Worm (Caenorhabditis elegans) whole organism, L1 larva: Measurements from ENCODE around the gene F15E6.5.

Source experiments
- Y116A8C.19 ChIP-seq: sonication (generic microtip); optimal IDR thresholded peaks from 2 replicates; lab custom pipeline; 2016; ENCODE audit warnings: missing compliant biosample characterization, missing genetic modification characterization, borderline replicate concordance
- alr-1 ChIP-seq: fragments of 200-800 bp; sonication (Bioruptor generic); optimal IDR thresholded peaks from 2 replicates; lab custom pipeline; 2018; ENCODE audit warnings: borderline replicate concordance, mild to moderate bottlenecking, missing genetic modification characterization, missing compliant biosample characterization
- ceh-63 ChIP-seq: fragments of 200-800 bp; sonication (Bioruptor generic); optimal IDR thresholded peaks from 2 replicates; lab custom pipeline; 2018; ENCODE audit warnings: mild to moderate bottlenecking, missing genetic modification characterization, missing compliant biosample characterization
- ceh-88 ChIP-seq: fragments of 200-800 bp; sonication (Bioruptor generic); IDR thresholded peaks from 2 replicates; pipeline ENCODE4 v1.3.6; 2022; ENCODE audit warnings: missing genetic modification characterization, missing compliant biosample characterization
- ceh-90 ChIP-seq: sonication (generic microtip); optimal IDR thresholded peaks from 2 replicates; lab custom pipeline; 2016; ENCODE audit warnings: missing genetic modification characterization, missing compliant biosample characterization
- dpl-1 ChIP-seq, 3 experiments: fragments of 150-350 bp in 2 of 3; sonication (generic microtip) in 1 of 3; optimal IDR thresholded peaks; 2 replicates each; lab custom pipeline; 2014 to 2017; ENCODE audit warnings: missing biosample characterization in 3 of 3, missing genetic modification characterization in 3 of 3, missing genetic modification reagents in 3 of 3
- efl-1 ChIP-seq, 4 experiments: fragments of 150-350 bp; optimal IDR thresholded peaks in 3 of 4; peaks in 1 of 4; 1 replicate in 1 of 4; 2 replicates in 3 of 4; lab custom pipeline; 2014; ENCODE audit warnings: missing biosample characterization in 2 of 4, missing genetic modification characterization in 2 of 4, missing genetic modification reagents in 2 of 4
- egl-27 ChIP-seq, 2 experiments: fragments of 150-350 bp in 1 of 2; sonication (generic microtip); optimal IDR thresholded peaks; 3 replicates each; lab custom pipeline; 2017 to 2018; ENCODE audit warnings: missing biosample characterization in 2 of 2, missing genetic modification characterization in 2 of 2, missing genetic modification reagents in 2 of 2
- elt-2 ChIP-seq: sonication (generic microtip); optimal IDR thresholded peaks from 2 replicates; lab custom pipeline; 2016; ENCODE audit warnings: missing genetic modification characterization, mild to moderate bottlenecking, inconsistent platforms, missing compliant biosample characterization, missing genetic modification reagents
- fkh-4 ChIP-seq: sonication (generic microtip); optimal IDR thresholded peaks from 2 replicates; lab custom pipeline; 2016; ENCODE audit warnings: missing compliant biosample characterization, missing genetic modification characterization, borderline replicate concordance
- fkh-8 ChIP-seq: sonication (generic microtip); optimal IDR thresholded peaks from 2 replicates; lab custom pipeline; 2016; ENCODE audit warnings: mild to moderate bottlenecking, missing genetic modification characterization, missing compliant biosample characterization
- hlh-17 ChIP-seq: fragments of 200-800 bp; sonication (Bioruptor generic); optimal IDR thresholded peaks from 2 replicates; lab custom pipeline; 2018; ENCODE audit warnings: missing genetic modification characterization, mild to moderate bottlenecking, missing compliant biosample characterization, moderate library complexity, borderline replicate concordance
- hlh-4 ChIP-seq: sonication (generic microtip); optimal IDR thresholded peaks from 2 replicates; lab custom pipeline; 2016; ENCODE audit warnings: mild to moderate bottlenecking, missing genetic modification characterization, missing compliant biosample characterization
- isw-1 ChIP-seq: fragments of 200-800 bp; sonication (Bioruptor generic); IDR thresholded peaks from 2 replicates; pipeline ENCODE4 v1.3.6; 2022; ENCODE audit warnings: missing genetic modification characterization, missing compliant biosample characterization
- jun-1 ChIP-seq: fragments of 150-350 bp; optimal IDR thresholded peaks from 2 replicates; lab custom pipeline; 2014; ENCODE audit warnings: missing biosample characterization, missing genetic modification reagents, missing genetic modification characterization
- lin-15B ChIP-seq: fragments of 150-350 bp; sonication (generic microtip); optimal IDR thresholded peaks from 3 replicates; lab custom pipeline; 2014; ENCODE audit warnings: missing biosample characterization, missing genetic modification characterization
- lin-39 ChIP-seq: fragments of 150-350 bp; optimal IDR thresholded peaks from 2 replicates; lab custom pipeline; 2014; ENCODE audit warnings: missing biosample characterization, missing genetic modification reagents, missing genetic modification characterization
- lir-3 ChIP-seq: sonication (generic microtip); optimal IDR thresholded peaks from 2 replicates; lab custom pipeline; 2016; ENCODE audit warnings: mild to moderate bottlenecking, missing genetic modification characterization, moderate library complexity, missing compliant biosample characterization; ENCODE audit not compliant: poor library complexity
- mab-9 ChIP-seq: fragments of 200-800 bp; sonication (Bioruptor generic); IDR thresholded peaks from 2 replicates; pipeline ENCODE4 v1.3.6; 2022; ENCODE audit warnings: missing genetic modification reagents, missing genetic modification characterization, missing compliant biosample characterization
- mdl-1 ChIP-seq, 2 experiments: fragments of 150-350 bp; optimal IDR thresholded peaks; 2 replicates each; lab custom pipeline; 2014 to 2017; ENCODE audit warnings: missing biosample characterization in 2 of 2, missing genetic modification characterization in 2 of 2, inconsistent platforms in 1 of 2
- nhr-12 ChIP-seq: sonication (generic microtip); optimal IDR thresholded peaks from 2 replicates; lab custom pipeline; 2017; ENCODE audit warnings: missing biosample characterization, missing genetic modification characterization
- nhr-84 ChIP-seq: sonication (generic microtip); optimal IDR thresholded peaks from 2 replicates; lab custom pipeline; 2017; ENCODE audit warnings: missing biosample characterization, missing genetic modification characterization
- nhr-85 ChIP-seq: sonication (generic microtip); peaks from one replicate; lab custom pipeline; 2016; ENCODE audit warnings: missing genetic modification characterization, inconsistent platforms, missing compliant biosample characterization
- nhr-90 ChIP-seq: sonication (generic microtip); optimal IDR thresholded peaks from 2 replicates; lab custom pipeline; 2016; ENCODE audit warnings: mild to moderate bottlenecking, missing genetic modification characterization, missing compliant biosample characterization; ENCODE audit not compliant: poor library complexity
- pax-3 ChIP-seq: fragments of 200-800 bp; sonication (Bioruptor generic); optimal IDR thresholded peaks from 2 replicates; lab custom pipeline; 2018; ENCODE audit warnings: mild to moderate bottlenecking, missing genetic modification characterization, moderate library complexity, missing compliant biosample characterization
- pqm-1 ChIP-seq: sonication (generic microtip); optimal IDR thresholded peaks from 3 replicates; lab custom pipeline; 2017; ENCODE audit warnings: missing biosample characterization, missing genetic modification characterization
- skn-1 ChIP-seq: fragments of 150-350 bp; optimal IDR thresholded peaks from 2 replicates; lab custom pipeline; 2014; ENCODE audit warnings: missing biosample characterization, missing genetic modification characterization
- sox-4 ChIP-seq: sonication (generic microtip); optimal IDR thresholded peaks from 2 replicates; lab custom pipeline; 2016; ENCODE audit warnings: missing genetic modification characterization, missing compliant biosample characterization
- sup-37 ChIP-seq: fragments of 200-800 bp; sonication (Bioruptor generic); optimal IDR thresholded peaks from 2 replicates; lab custom pipeline; 2018; ENCODE audit warnings: mild to moderate bottlenecking, missing genetic modification characterization, missing compliant biosample characterization
- unc-30 ChIP-seq: sonication (generic microtip); optimal IDR thresholded peaks from 2 replicates; lab custom pipeline; 2017; ENCODE audit warnings: missing biosample characterization, missing genetic modification characterization
- unc-86 ChIP-seq: sonication (generic microtip); optimal IDR thresholded peaks from 2 replicates; lab custom pipeline; 2016; ENCODE audit warnings: missing genetic modification characterization, missing compliant biosample characterization
- vab-15 ChIP-seq: sonication (generic microtip); optimal IDR thresholded peaks from 2 replicates; lab custom pipeline; 2017; ENCODE audit warnings: missing genotype, mild to moderate bottlenecking, missing genetic modification characterization, missing compliant biosample characterization
- xbp-1 ChIP-seq: sonication (generic microtip); optimal IDR thresholded peaks from 2 replicates; lab custom pipeline; 2016; ENCODE audit warnings: missing genetic modification characterization, missing compliant biosample characterization
- zip-4 ChIP-seq: fragments of 200-800 bp; sonication (Bioruptor generic); optimal IDR thresholded peaks from 2 replicates; lab custom pipeline; 2018; ENCODE audit warnings: mild to moderate bottlenecking, missing genetic modification characterization, moderate library complexity, missing compliant biosample characterization
- ztf-11 ChIP-seq, 2 experiments: sonication (generic microtip); optimal IDR thresholded peaks; 2 replicates each; lab custom pipeline; 2016 to 2017; ENCODE audit warnings: missing genetic modification characterization in 2 of 2, missing biosample characterization in 1 of 2, missing compliant biosample characterization in 1 of 2

F15E6.5 gene

DNA sequence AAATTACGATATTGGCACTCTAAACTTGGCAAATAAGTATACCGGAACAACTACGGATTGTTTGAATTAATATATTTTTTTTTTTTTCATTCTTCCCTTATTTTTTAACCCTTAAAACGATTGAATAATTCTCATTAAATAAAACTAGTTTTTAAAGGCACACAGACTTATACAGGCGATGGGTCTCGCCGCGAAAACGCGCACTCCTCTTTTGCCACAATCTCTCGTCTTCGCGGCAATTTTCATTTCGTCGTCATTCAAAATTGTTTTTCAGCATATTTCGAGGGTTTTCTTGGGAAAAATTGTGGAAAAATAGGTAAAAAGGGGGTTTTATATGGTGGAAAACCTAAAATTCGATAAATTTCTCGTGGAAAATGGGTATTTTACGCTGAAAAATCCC lies 42.0 kb upstream of the F15E6.5 start (continued):
- no peak for TF ChIP-seq egl-27 (tag; optimal IDR thresholded peaks at IDR 0.05; lab: Kevin White, UChicago)
- TF ChIP-seq fkh-8, result peak; percentile 39
- TF ChIP-seq lin-39 (tag; lab: Kevin White, UChicago), result peak; percentile 2
- TF ChIP-seq Y116A8C.19 (tag; lab: Kevin White, UChicago), result no peak

- TF ChIP-seq lin-15B (tag; lab: Kevin White, UChicago) (no peak), mab-9 (GFP tag; lab: Robert Waterston, UW) (no peak), unc-30 (no peak), ztf-11 (tag; optimal IDR thresholded peaks at IDR 0.05; lab: Kevin White, UChicago) (no peak), pqm-1 (tag; lab: Kevin White, UChicago) (no peak), nhr-12 (no peak), skn-1 (tag; lab: Kevin White, UChicago) (no peak), unc-86 (tag; lab: Kevin White, UChicago) (no peak), hlh-4 (no peak), sox-4 (no peak), lin-39 (tag; lab: Kevin White, UChicago) (no peak), nhr-90 (tag; lab: Kevin White, UChicago) (no peak), vab-15 (tag; lab: Kevin White, UChicago) (no peak), ceh-88 (GFP tag; lab: Robert Waterston, UW) (no peak), zip-4 (GFP tag; lab: Kevin White, UChicago) (no peak)
- TF ChIP-seq, all 84 proteins: peak for 0
These were observed 41.6 kb upstream of the F15E6.5 start, which contains the start of gene ama-1 for ce11 chrIV:4247770-4248169. TSS of gene ama-1 (plus strand) at chrIV:4248070.

DNA sequence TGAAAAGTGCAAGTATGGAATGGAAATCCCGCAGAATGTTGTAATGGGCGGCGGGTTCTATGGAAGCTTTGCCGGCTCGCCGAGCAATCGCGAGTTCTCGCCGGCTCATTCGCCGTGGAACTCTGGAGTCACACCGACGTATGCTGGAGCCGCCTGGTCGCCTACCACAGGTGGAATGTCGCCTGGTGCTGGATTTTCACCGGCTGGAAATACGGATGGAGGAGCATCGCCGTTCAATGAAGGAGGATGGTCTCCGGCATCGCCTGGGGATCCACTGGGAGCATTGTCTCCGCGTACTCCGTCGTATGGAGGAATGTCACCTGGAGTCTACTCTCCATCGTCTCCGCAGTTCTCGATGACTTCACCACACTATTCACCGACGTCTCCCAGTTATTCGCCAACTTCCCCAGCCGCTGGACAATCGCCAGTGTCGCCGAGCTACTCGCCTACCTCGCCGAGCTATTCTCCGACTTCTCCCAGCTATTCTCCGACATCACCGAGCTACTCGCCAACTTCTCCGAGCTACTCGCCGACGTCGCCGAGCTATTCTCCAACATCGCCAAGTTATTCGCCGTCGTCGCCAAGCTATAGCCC lies 34.3 kb upstream of the F15E6.5 start:
- TF ChIP-seq ceh-63, result no peak
- no peak for TF ChIP-seq nhr-85 (tag; lab: Kevin White, UChicago)
- no peak for TF ChIP-seq alr-1 (tag; lab: Kevin White, UChicago)
- no peak for TF ChIP-seq efl-1 (optimal IDR thresholded peaks at IDR 0.05; lab: Kevin White, UChicago)
- TF ChIP-seq efl-1 (GFP tag; optimal IDR thresholded peaks at IDR 0.05 in 1 of 2; lab: Kevin White, UChicago), result peak in 1 of 2 experiments; percentile 57

- TF ChIP-seq elt-2 (tag; lab: Kevin White, UChicago), result peak; percentile 59
- peak; percentile 38 for TF ChIP-seq jun-1 (tag; lab: Kevin White, UChicago)
- TF ChIP-seq mab-9 (GFP tag; lab: Robert Waterston, UW), result no peak
These were observed 29.9 kb upstream of the F15E6.5 start for ce11 chrIV:4259433-4259832.

- TF ChIP-seq unc-86 (tag; lab: Kevin White, UChicago) (no peak), xbp-1 (no peak), lin-39 (tag; lab: Kevin White, UChicago) (no peak), fkh-4 (no peak), ceh-90 (tag; lab: Kevin White, UChicago) (no peak), sup-37 (GFP tag; lab: Kevin White, UChicago) (no peak), isw-1 (GFP tag; lab: Robert Waterston, UW) (no peak), mdl-1 (tag; optimal IDR thresholded peaks at IDR 0.05; lab: Kevin White, UChicago) (no peak), pax-3 (no peak), hlh-17 (GFP tag; lab: Kevin White, UChicago) (no peak), dpl-1 (GFP tag; optimal IDR thresholded peaks at IDR 0.05; lab: Kevin White, UChicago) (no peak), lir-3 (tag; lab: Kevin White, UChicago) (no peak), mab-9 (GFP tag; lab: Robert Waterston, UW) (no peak), skn-1 (tag; lab: Kevin White, UChicago) (no peak), nhr-84 (tag; lab: Kevin White, UChicago) (no peak)
These were observed 26.4 kb upstream of the F15E6.5 start, which contains the start of gene col-33 for ce11 chrIV:4262993-4263392. TSS of gene col-33 (plus strand) at chrIV:4263293.
